Fruit fly (Drosophila melanogaster): ENCODE data around the gene Nup133.

Gene Nup133

DNA sequence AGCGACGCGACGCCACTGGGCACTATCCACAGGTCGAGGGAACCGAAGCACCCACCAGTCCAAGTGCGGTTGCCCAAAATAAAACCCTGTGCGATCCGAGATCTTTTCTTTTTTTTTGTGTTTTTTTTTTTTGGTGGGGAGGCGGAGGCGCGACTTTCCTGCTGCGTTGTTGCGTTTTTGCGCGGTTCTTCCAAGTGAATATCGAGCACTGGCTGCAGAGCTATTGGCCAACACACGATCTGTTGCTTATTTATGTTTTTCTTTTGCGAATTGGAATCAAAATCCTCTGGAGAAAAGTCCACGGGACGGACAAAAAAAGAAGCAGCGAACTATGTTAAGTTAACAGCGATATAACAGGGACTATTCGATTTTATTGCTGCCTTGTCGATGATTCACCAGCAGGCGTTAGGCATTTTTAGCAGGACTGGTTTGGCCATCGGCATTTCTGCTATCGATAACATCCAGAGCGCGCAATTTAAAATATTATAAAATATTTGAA is 30.4 kb downstream of the Nup133 start, which contains the start of gene wge (continued):
- TF ChIP-seq CG15696 (tag; optimal IDR thresholded peaks at IDR 0.05) (no peak), Meics (GFP tag; optimal IDR thresholded peaks at IDR 0.05) (no peak), crp (GFP tag; optimal IDR thresholded peaks at IDR 0.05) (no peak), Drgx (GFP tag; IDR thresholded peaks at IDR 0.05) (peak; percentile 40; the same call in 1 of the 2 replicates), CG12236 (GFP tag; optimal IDR thresholded peaks at IDR 0.05) (no peak), Nf-YB (GFP tag; optimal IDR thresholded peaks at IDR 0.05) (no peak), sr (GFP tag; IDR thresholded peaks at IDR 0.05) (no peak), p53 (GFP tag; optimal IDR thresholded peaks at IDR 0.05) (no peak), Dip2 (GFP tag; IDR thresholded peaks at IDR 0.05) (no peak), CG2116 (GFP tag; optimal IDR thresholded peaks at IDR 0.05) (peak; percentile 71), Poxn (GFP tag; IDR thresholded peaks at IDR 0.05) (no peak), Atf3 (GFP tag; optimal IDR thresholded peaks at IDR 0.05) (no peak), D (optimal IDR thresholded peaks at IDR 0.05) (no peak), D (GFP tag; optimal IDR thresholded peaks at IDR 0.05) (no peak), CG2875 (GFP tag; optimal IDR thresholded peaks at IDR 0.05) (no peak), CG17361 (GFP tag; IDR thresholded peaks at IDR 0.05) (no peak), CG6654 (GFP tag; optimal IDR thresholded peaks at IDR 0.05) (no peak), Ets65A (GFP tag) (no peak), CG18011 (GFP tag; optimal IDR thresholded peaks at IDR 0.05) (no peak), BtbVII (GFP tag; optimal IDR thresholded peaks at IDR 0.05) (no peak), grn (GFP tag; optimal IDR thresholded peaks at IDR 0.05) (no peak), otp (GFP tag; IDR thresholded peaks at IDR 0.05) (no peak), Ravus (GFP tag; IDR thresholded peaks at IDR 0.05) (no peak), CG6854 (GFP tag; optimal IDR thresholded peaks at IDR 0.05) (no peak), ind (GFP tag; optimal IDR thresholded peaks at IDR 0.05) (no peak), Dek (tag; optimal IDR thresholded peaks at IDR 0.05) (no peak), CG2712 (tag; optimal IDR thresholded peaks at IDR 0.05) (peak; percentile 7), run (tag; optimal IDR thresholded peaks at IDR 0.05) (no peak), CG11456 (GFP tag; IDR thresholded peaks at IDR 0.05) (no peak), ewg (GFP tag; optimal IDR thresholded peaks at IDR 0.05) (no peak), Ets97D (GFP tag; optimal IDR thresholded peaks at IDR 0.05) (no peak), CG3163 (GFP tag; optimal IDR thresholded peaks at IDR 0.05) (no peak), Rfx (GFP tag; IDR thresholded peaks at IDR 0.05) (no peak), CG14710 (tag; optimal IDR thresholded peaks at IDR 0.05) (peak; percentile 50), pb (GFP tag; optimal IDR thresholded peaks at IDR 0.05) (no peak), CG17912 (GFP tag; optimal IDR thresholded peaks at IDR 0.05) (no peak), HmgZ (tag; optimal IDR thresholded peaks at IDR 0.05) (peak; percentile 22), ro (GFP tag; IDR thresholded peaks at IDR 0.05) (no peak), CG15269 (tag; optimal IDR thresholded peaks at IDR 0.05) (no peak), da (GFP tag; optimal IDR thresholded peaks at IDR 0.05) (no peak), CG11560 (tag; IDR thresholded peaks at IDR 0.05) (peak; percentile 96), Fer2 (tag; optimal IDR thresholded peaks at IDR 0.05) (no peak), CG4328 (GFP tag; optimal IDR thresholded peaks at IDR 0.05) (no peak), onecut (GFP tag; IDR thresholded peaks at IDR 0.05) (no peak), ttk (GFP tag; IDR thresholded peaks at IDR 0.05) (no peak), Ssrp (tag; optimal IDR thresholded peaks at IDR 0.05) (no peak), dysf (GFP tag; IDR thresholded peaks at IDR 0.05) (no peak), BEAF-32 (GFP tag; optimal IDR thresholded peaks at IDR 0.05) (peak; percentile 68), CG4282 (GFP tag; optimal IDR thresholded peaks at IDR 0.05) (no peak), CG12942 (GFP tag; optimal IDR thresholded peaks at IDR 0.05) (no peak), CG1233 (GFP tag; optimal IDR thresholded peaks at IDR 0.05) (no peak), Doc3 (GFP tag; IDR thresholded peaks at IDR 0.05; ENCODE audit: partially characterized antibody) (peak; percentile 44; the same call in 2 of the 3 replicates)
